Fruit fly (Drosophila melanogaster): Measurements from ENCODE around the gene CG11854.
A peak's percentile ranks its signal among the peaks of the same experiment; 100 is the strongest.

- TF ChIP-seq Myc (optimal IDR thresholded peaks at IDR 0.05) = peak; percentile 75
- TF ChIP-seq Hr83 (GFP tag; optimal IDR thresholded peaks at IDR 0.05; ENCODE audit: poor library complexity, severe bottlenecking) = no peak
- no peak for TF ChIP-seq fru (GFP tag; optimal IDR thresholded peaks at IDR 0.05)
These were observed 23.9 kb downstream of the CG11854 start, which contains the start of the genes GlnRS and RIOK2 for dm6 chr3R:25265589-25266201.
